Worm (Caenorhabditis elegans): ENCODE measurements around the gene smg-4.

Gene smg-4

DNA sequence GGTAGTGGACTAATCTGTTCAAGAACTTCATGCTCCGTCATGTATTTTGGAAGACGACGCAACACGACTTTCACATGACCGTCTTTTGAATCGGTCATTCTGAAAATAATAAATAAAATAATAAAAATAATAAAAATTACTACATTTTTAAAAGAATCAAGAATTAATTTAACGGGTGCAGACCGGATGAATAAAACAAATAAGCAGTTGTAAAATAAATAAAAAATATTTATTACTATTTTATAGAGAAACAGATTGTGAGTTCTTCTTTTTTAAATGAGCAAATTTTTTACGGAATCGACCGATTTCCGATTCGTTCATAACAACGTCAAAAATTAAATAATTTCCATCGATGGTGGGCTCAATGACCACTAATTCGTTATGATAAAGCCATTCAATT lies at the start of gene smg-4:
smg-4 (minus strand) TSS at position 101 of the 400 bp plus-strand sequence.
- no peak for TF ChIP-seq unc-62 (GFP tag; optimal IDR thresholded peaks at IDR 0.05)

DNA sequence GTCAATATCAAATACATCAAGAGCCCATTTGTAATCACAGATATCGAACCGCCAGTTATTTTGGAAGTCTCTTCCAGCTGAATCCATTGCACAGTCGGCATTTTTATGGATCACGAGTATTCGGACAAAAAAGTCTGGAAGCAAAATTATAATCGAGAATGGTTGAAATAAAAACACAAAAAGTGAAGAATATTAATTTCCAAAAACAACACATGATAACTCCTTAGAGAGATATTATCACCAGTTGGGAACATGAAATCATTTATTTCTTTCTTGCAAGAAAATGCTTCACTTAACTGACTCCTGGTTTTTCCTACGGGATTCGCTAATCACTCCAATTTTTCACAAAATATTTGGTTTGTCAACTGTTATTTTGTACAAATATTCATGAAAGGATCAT lies 46.6 kb upstream of the smg-4 start, which contains the start of gene str-2:
str-2 (minus strand) TSS at position 101 of the 400 bp plus-strand sequence.
- TF ChIP-seq unc-62 (GFP tag; optimal IDR thresholded peaks at IDR 0.05) = no peak

DNA sequence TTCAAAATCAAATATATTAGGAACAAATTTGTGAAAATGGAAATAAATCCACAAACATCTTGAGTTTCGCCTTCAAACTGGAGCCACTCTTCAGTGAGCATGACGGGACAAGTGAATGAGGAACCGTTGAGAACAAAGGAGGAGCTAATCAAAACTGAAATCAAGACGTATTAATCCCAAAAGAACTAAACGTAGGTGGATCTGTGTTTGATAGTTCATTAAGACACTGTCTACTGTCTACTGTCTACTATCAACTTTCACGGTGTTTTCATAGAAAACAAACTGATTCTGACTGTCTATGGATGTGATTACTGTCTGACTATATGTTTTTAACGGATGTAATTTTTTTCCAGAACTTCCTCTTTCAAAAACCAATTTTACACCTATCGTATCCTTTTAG lies 44.2 kb upstream of the smg-4 start, which contains the start of gene str-193:
str-193 (minus strand) TSS at position 101 of the 400 bp plus-strand sequence.
- TF ChIP-seq unc-62 (GFP tag; optimal IDR thresholded peaks at IDR 0.05) = no peak

DNA sequence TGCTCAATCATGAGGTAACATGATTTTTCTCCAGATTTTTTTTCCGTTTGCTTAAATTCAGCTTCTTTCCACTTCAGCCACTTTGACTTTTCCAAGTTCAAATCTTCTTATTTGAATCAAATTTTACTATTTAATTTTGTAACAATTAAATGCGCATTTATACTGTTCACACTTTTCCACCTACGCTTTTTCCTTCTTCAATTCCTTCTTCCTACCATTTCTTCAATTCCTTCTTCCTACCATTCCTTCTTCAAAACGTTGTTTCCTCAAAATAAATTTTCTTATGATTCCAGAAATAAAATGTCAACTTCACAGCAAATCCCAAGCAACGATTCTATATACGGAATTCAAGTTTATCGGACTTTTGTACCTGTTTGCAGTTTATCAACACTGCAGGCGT lies 38.8 kb upstream of the smg-4 start, which contains the start of gene sru-31:
sru-31 (plus strand) TSS at position 301 of the 400 bp plus-strand sequence.
- no peak for TF ChIP-seq unc-62 (GFP tag; optimal IDR thresholded peaks at IDR 0.05)

DNA sequence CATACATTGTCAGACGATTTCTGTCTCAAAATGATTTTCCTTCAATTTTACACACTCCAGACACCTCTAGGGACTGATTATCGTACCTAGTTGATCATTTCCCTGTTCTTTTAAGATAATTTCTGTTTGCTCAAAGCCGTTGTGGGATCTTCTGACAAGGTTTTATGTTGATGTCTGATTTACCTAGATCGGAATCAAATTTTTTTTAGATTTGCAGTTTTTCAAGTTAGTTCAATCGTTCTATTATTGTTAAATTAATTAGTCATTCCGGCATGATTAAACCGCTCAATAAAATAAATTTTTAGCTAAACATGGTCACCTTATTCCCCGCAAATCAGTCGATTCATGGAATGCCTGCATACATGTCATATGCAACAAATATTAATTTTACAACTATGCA lies 36.0 kb upstream of the smg-4 start, which contains the start of gene sru-30:
sru-30 (plus strand) TSS at position 301 of the 400 bp plus-strand sequence.
- TF ChIP-seq unc-62 (GFP tag; optimal IDR thresholded peaks at IDR 0.05) = no peak

DNA sequence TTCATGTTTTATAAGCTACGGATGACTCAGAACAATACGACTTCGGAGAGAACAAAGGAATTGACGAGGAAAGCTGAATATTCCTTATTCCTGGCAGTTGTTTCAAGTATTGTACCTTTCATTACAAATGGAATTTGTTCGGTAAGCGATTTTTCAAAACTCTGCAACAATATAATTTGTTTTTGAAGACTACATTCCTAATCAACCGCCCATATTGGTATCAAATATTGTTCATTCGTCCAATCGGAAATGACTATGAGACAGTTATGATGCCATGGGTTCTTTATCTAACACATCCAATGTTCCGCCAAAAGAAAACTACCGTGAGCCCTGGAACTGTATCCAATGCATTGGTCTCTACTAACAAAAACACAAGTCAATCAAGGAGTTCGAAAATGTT lies 34.7 kb upstream of the smg-4 start:
- no peak for TF ChIP-seq unc-62 (GFP tag; optimal IDR thresholded peaks at IDR 0.05)

DNA sequence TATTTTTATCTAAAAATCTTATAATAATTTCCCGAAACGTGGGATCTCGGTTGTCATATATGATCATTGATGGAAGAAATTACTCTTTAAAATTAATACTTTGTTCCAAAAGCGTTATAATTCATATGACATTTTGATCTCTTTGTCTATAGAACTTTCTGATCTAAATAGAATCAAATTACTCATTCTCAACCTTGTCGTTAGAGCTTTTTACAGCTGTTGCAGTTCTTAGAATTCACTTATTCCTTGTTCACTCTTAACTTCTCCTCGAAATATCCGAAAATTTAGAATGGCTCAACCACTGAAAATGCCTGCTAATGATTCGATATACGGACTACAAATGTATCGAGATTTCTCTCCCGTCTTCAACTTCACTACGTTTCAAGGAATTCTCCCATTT lies 33.6 kb upstream of the smg-4 start, which contains the start of gene sru-29:
sru-29 (plus strand) TSS at position 301 of the 400 bp plus-strand sequence.
- TF ChIP-seq unc-62 (GFP tag; optimal IDR thresholded peaks at IDR 0.05) = no peak

DNA sequence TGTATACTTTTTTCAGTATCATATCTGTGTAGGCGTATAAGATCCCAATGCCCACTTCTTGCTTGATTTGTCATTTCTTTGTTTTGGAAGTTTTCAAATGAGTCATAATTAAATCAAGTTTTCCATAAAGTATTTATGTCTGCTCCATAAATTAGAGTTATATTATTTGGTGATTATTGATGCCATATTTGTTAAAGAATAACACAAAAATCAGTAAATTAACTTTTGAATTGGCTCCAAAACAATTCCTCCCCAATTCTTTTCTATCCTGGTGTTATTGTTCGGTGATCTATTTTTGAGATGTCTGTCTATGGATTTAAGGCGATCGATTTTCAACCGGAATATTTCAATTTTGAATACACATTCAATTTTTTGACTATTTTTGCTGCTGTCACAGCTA lies 27.6 kb upstream of the smg-4 start, which contains the start of gene sru-37:
sru-37 (plus strand) TSS at position 301 of the 400 bp plus-strand sequence.
- TF ChIP-seq unc-62 (GFP tag; optimal IDR thresholded peaks at IDR 0.05) = no peak

DNA sequence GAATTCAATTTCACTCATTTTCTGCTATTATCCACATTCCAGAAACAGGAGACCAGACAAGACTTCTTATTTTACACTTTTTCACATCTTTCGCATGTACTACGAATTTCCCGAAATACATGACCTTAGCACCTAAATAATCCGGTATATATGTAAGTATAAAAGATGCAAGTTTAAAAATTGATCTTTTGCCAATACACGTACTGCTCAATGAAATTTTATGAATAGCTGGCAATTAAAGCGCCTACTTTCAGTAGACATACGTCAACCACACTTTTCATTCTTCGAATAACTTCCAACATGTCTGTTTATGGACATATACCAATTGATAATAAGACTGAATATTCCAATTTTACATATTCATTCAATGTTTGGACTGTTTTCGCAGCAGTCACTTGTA lies 25.6 kb upstream of the smg-4 start, which contains the start of gene sru-39:
sru-39 (plus strand) TSS at position 301 of the 400 bp plus-strand sequence.
- no peak for TF ChIP-seq unc-62 (GFP tag; optimal IDR thresholded peaks at IDR 0.05)

DNA sequence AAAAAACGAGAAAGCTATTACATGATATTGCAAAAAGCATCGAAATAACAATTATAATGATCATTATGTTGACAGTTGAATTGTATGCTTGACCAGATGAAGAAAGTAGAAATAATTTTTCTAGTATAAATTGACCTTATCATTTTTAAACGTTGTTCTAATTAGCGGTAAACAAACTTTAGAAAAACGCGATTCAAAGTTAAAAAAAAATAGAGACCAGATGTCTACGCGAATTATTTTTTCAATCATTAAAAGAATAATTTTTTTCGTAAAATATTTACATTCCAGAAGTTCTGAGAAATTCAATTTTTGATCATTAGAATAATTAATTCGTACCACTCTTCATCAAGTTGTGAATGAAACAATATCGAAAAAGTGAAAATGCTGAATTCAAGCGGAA lies 24.4 kb upstream of the smg-4 start, which contains the start of gene F46B6.10:
F46B6.10 (minus strand) TSS at position 101 of the 400 bp plus-strand sequence.
- TF ChIP-seq unc-62 (GFP tag; optimal IDR thresholded peaks at IDR 0.05) = no peak

DNA sequence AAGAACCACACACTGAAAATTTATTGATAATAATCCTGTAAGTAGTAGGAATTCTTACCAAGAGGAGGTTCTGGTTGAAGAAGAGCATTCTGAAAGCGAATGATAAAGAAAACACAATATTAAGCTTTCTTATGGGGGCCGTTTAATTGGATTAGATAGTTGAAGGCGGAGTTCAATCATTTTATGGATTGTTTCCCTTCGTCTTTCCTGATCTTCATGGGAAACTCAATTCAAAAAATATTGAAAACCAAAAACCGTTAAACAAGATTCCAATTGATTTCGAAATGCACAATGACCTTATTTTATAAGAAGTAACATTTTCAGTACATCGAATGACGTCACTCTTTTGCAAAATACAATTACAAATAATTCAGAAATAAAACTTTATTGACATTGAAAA lies 21.5 kb upstream of the smg-4 start, which contains the start of gene F46B6.13:
F46B6.13 (minus strand) TSS at position 101 of the 400 bp plus-strand sequence.
- TF ChIP-seq unc-62 (GFP tag; optimal IDR thresholded peaks at IDR 0.05) = no peak

DNA sequence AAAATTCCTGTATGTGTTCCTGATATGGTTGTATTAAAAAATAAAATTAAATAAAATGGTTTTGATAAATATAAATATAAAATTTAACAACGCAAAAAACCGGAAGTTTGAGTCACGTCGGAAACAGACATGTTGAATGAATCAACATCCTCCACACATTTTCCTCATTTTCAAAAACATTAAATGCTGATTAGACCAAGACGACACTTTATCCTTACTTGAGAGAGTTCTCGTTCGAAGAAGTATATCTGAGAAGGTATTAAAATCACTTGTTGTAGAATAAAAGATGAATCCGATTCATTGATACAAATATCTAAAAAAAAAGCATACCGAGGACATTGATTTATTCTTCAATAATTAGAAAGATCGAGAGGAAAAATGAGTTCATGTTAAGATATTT lies 20.7 kb upstream of the smg-4 start:
- no peak for TF ChIP-seq unc-62 (GFP tag; optimal IDR thresholded peaks at IDR 0.05)

DNA sequence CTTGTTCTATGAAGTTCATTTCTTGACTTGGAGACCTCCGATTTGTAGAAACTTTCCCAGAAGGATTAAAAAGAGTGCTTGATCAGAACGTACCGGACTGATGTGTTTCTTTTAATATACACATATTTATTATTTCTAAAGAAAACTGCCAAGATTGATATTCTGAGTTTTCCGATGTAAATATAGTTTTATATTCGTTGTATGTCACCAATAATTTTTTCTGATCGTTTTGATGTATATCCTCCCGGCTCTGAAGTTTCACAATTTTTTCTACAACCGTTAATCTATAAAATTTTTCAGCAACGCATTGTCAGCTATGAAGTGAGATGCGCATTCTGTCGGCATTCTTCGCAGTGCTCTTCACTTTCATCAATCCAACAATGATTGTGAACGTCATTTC lies 19.0 kb upstream of the smg-4 start, which contains the start of gene F46B6.9:
F46B6.9 (plus strand) TSS at position 301 of the 400 bp plus-strand sequence.
- TF ChIP-seq unc-62 (GFP tag; optimal IDR thresholded peaks at IDR 0.05) = no peak

DNA sequence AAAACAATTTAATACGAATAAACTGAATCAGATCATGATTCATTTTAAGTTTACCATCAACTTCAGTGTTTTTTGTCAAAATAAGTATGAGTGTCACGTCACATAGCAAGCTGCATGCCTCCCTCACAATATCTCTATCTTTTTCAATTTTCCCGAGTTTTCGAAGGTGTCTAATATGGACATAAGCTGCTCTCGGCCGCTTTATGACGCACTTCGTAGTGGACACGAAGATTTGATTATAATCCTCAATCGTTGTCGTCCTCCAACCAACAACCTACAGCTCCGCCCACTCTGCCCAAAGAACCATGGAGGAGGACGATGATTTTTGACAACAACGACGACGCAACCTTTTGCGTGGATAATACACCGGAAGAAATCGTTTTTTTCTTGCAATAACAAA lies 18.5 kb upstream of the smg-4 start:
- no peak for TF ChIP-seq unc-62 (GFP tag; optimal IDR thresholded peaks at IDR 0.05)

DNA sequence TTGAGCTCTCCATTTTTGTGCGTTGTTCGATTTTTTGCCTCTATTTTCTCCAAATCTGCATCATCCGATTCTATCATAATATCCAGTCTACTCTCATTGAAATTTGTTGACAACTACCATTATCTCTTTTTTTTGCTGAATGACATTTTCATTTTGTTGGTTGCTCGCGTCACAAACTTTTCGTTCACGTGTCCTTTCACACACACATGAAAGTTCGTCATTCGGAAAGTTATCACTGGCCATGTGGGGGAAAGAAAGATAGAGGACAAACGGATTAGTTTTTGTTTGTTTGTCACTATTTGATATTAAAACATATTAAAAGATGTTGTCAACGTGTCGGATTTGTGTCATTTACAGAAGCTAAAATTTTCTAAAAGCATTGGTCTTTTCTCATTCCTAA lies 17.5 kb upstream of the smg-4 start:
- TF ChIP-seq unc-62 (GFP tag; optimal IDR thresholded peaks at IDR 0.05) = no peak

DNA sequence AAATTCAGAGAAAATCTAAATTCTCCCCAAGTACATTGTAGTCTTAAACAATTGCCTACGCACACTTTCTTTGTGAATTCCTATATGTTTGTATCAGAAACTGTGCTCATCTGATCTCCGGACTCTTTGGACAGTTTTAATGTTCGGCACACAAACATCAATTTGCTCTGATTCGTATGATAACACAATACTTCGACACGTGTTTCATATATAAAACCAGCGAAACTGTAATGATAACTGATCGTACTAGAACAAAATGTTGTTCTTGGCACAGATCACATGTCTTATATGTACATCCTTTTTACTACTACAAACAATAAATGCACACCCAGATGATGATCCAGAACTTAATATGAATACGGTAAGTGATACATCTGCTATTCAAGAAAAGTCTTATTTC lies 13.8 kb upstream of the smg-4 start, which contains the start of gene lipl-2:
lipl-2 (plus strand) TSS at position 236 of the 400 bp plus-strand sequence.
- no peak for TF ChIP-seq unc-62 (GFP tag; optimal IDR thresholded peaks at IDR 0.05)

DNA sequence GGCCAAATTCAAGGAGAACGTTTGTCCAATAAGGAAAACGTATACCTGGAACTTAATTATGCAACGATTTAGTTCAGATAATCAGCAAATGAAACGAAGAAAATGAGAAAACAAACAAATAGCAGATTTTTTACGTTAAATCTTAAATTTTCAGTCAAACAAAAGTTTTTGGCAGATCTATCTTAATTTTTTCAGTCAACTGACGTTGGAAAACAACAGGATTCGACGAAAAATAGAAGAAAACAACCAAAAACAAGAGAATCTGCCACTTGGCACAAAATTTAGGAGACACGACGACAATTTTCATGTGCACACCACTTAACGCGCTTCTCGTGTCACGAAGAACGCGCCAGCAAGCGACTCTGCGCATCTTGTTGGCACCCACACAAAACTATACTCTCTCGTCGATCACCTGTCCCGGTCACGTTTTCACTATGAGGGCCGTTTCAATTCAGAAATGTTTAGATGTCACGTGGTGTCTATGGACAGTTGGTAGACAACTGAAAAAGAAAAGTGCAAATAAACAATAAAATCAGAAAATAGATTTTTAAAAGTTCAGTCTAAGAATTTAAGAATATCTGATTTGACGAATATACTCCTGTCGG lies 12.2 kb upstream of the smg-4 start, which contains the start of gene ztf-7:
ztf-7 (minus strand) TSS at position 51 of the 605 bp plus-strand sequence.
- no peak for TF ChIP-seq unc-62 (GFP tag; optimal IDR thresholded peaks at IDR 0.05)

All from whole organism, dauer.